Fruit fly (Drosophila melanogaster) whole organism, wandering third instar larva: ENCODE data around the gene eIF4E5.

Source experiments
- Dfd ChIP-seq: fragments of >200 bp; optimal IDR thresholded peaks from 2 replicates; lab custom pipeline; 2017; ENCODE audit warnings: missing biosample characterization, missing genetic modification characterization
- GATAd ChIP-seq: sonication (Bioruptor generic); optimal IDR thresholded peaks from 2 replicates; lab custom pipeline; 2016; ENCODE audit warnings: missing biosample characterization, missing genetic modification characterization
- HLH106 ChIP-seq: fragments of 200-800 bp; optimal IDR thresholded peaks from 3 replicates; lab custom pipeline; 2019; ENCODE audit warnings: missing biosample characterization, mild to moderate bottlenecking, missing genetic modification characterization, moderate library complexity
- brk ChIP-seq: fragments of 200-800 bp; sonication (Bioruptor generic); optimal IDR thresholded peaks from 2 replicates; lab custom pipeline; 2016; ENCODE audit warnings: missing biosample characterization, mild to moderate bottlenecking, missing genetic modification characterization
- dsf ChIP-seq: sonication (Bioruptor generic); optimal IDR thresholded peaks from 2 replicates; lab custom pipeline; 2016; ENCODE audit warnings: missing biosample characterization, missing genetic modification characterization, borderline replicate concordance
- lola ChIP-seq: fragments of >200 bp; optimal IDR thresholded peaks from 2 replicates; lab custom pipeline; 2017; ENCODE audit warnings: missing biosample characterization, missing genetic modification characterization
- usp ChIP-seq: fragments of >200 bp; optimal IDR thresholded peaks from 2 replicates; lab custom pipeline; 2017; ENCODE audit warnings: missing biosample characterization, missing genetic modification characterization

DNA sequence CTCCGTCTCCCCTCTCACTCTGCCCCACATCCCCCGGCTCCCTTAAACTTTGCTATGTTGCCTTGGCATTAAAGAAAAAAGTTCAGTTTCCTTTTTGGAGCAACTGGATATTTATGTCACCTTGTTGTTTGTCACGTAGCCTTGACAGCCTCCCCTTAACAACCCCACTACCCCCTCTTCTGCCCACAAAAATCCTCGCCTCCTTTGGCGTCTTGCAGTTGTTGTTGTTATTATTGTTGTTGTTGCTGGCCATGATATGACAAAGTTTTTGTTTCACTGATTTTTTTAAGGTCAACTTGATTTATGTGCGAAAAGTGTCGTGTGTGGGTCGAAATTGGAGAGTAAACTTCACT, 24.3 kb upstream of the eIF4E5 start:
- TF ChIP-seq Dfd (no peak), lola (GFP tag; lab: Kevin White, UChicago) (no peak), HLH106 (tag; lab: Kevin White, UChicago) (no peak), dsf (GFP tag; lab: Kevin White, UChicago) (no peak), GATAd (GFP tag; lab: Kevin White, UChicago) (no peak), usp (no peak), brk (GFP tag; lab: Kevin White, UChicago) (no peak)
